Worm (Caenorhabditis elegans) whole organism, L2 larva: ENCODE measurements around the gene C05D12.3.

Experiments used
- C34F6.9 ChIP-seq: fragments of 150-350 bp; optimal IDR thresholded peaks from 2 replicates; lab custom pipeline; 2014; ENCODE audit warnings: missing biosample characterization, missing genetic modification characterization
- F13H6.1 ChIP-seq: sonication (generic microtip); optimal IDR thresholded peaks from 2 replicates; lab custom pipeline; 2016; ENCODE audit warnings: missing genetic modification characterization, missing compliant biosample characterization
- R02D3.7 ChIP-seq: fragments of 150-350 bp; optimal IDR thresholded peaks from 2 replicates; lab custom pipeline; 2014; ENCODE audit warnings: missing biosample characterization, missing genetic modification characterization
- Y55F3AM.14 ChIP-seq: fragments of 200-800 bp; sonication (Bioruptor generic); optimal IDR thresholded peaks from 2 replicates; lab custom pipeline; 2018; ENCODE audit warnings: mild to moderate bottlenecking, missing genetic modification characterization, missing compliant biosample characterization
- ZK546.5 ChIP-seq: sonication (generic microtip); optimal IDR thresholded peaks from 2 replicates; lab custom pipeline; 2017; ENCODE audit warnings: missing biosample characterization, missing genetic modification characterization
- aly-2 ChIP-seq: fragments of 150-350 bp; optimal IDR thresholded peaks from 2 replicates; lab custom pipeline; 2014; ENCODE audit warnings: missing biosample characterization, missing genetic modification characterization
- ama-1 ChIP-seq: fragments of 150-350 bp; optimal IDR thresholded peaks from 2 replicates; lab custom pipeline; 2018; ENCODE audit warnings: inconsistent platforms
- blmp-1 ChIP-seq: sonication (generic microtip); optimal IDR thresholded peaks from 2 replicates; lab custom pipeline; 2017; ENCODE audit warnings: missing genetic modification characterization, mild to moderate bottlenecking, missing compliant biosample characterization, antibody characterized with exemption, moderate library complexity; ENCODE audit not compliant: insufficient read depth
- ceh-16 ChIP-seq: fragments of 150-350 bp; optimal IDR thresholded peaks from 2 replicates; lab custom pipeline; 2014; ENCODE audit warnings: missing biosample characterization, missing genetic modification characterization
- ceh-82 ChIP-seq: fragments of 150-350 bp; optimal IDR thresholded peaks from 2 replicates; lab custom pipeline; 2014; ENCODE audit warnings: missing biosample characterization, missing genetic modification characterization
- crh-2 ChIP-seq: sonication (generic microtip); optimal IDR thresholded peaks from 2 replicates; lab custom pipeline; 2017; ENCODE audit warnings: missing biosample characterization, missing genetic modification characterization
- dmd-4 ChIP-seq: sonication (generic microtip); optimal IDR thresholded peaks from 2 replicates; lab custom pipeline; 2017; ENCODE audit warnings: missing biosample characterization, missing genetic modification characterization
- elt-1 ChIP-seq: fragments of 150-350 bp; optimal IDR thresholded peaks from 2 replicates; lab custom pipeline; 2014; ENCODE audit warnings: missing biosample characterization, missing genetic modification characterization
- elt-3 ChIP-seq: sonication (generic microtip); optimal IDR thresholded peaks from 2 replicates; lab custom pipeline; 2017; ENCODE audit warnings: missing biosample characterization, missing genetic modification characterization
- fos-1 ChIP-seq: fragments of 150-350 bp; optimal IDR thresholded peaks from 2 replicates; lab custom pipeline; 2014; ENCODE audit warnings: missing biosample characterization, missing genetic modification characterization
- gmeb-1 ChIP-seq: fragments of 150-350 bp; optimal IDR thresholded peaks from 2 replicates; lab custom pipeline; 2014; ENCODE audit warnings: missing biosample characterization, missing genetic modification characterization
- lin-11 ChIP-seq: fragments of 150-350 bp; sonication (generic microtip); optimal IDR thresholded peaks from 2 replicates; lab custom pipeline; 2014; ENCODE audit warnings: missing biosample characterization, missing genetic modification characterization, inconsistent platforms, mixed read lengths
- lin-39 ChIP-seq: fragments of 150-350 bp; optimal IDR thresholded peaks from 2 replicates; lab custom pipeline; 2014; ENCODE audit warnings: missing biosample characterization, missing genetic modification reagents, missing genetic modification characterization
- lsy-2 ChIP-seq, 2 experiments: fragments of 150-350 bp in 1 of 2; sonication (generic microtip) in 1 of 2; optimal IDR thresholded peaks; 2 replicates each; lab custom pipeline; 2014 to 2017; ENCODE audit warnings: missing biosample characterization in 2 of 2, missing genetic modification characterization in 2 of 2
- mab-5 ChIP-seq: fragments of 150-350 bp; optimal IDR thresholded peaks from 2 replicates; lab custom pipeline; 2014; ENCODE audit warnings: missing biosample characterization, missing genetic modification characterization
- mbf-1 ChIP-seq: sonication (generic microtip); optimal IDR thresholded peaks from 2 replicates; lab custom pipeline; 2017; ENCODE audit warnings: missing biosample characterization, missing genetic modification characterization
- mdl-1 ChIP-seq, 2 experiments: fragments of 150-350 bp in 1 of 2; sonication (generic microtip) in 1 of 2; optimal IDR thresholded peaks; 2 replicates each; lab custom pipeline; 2017; ENCODE audit warnings: missing biosample characterization in 2 of 2, missing genetic modification characterization in 2 of 2
- nhr-11 ChIP-seq: fragments of 150-350 bp; optimal IDR thresholded peaks from 2 replicates; lab custom pipeline; 2014; ENCODE audit warnings: missing biosample characterization, missing genetic modification characterization
- nhr-12 ChIP-seq: fragments of 150-350 bp; optimal IDR thresholded peaks from 2 replicates; lab custom pipeline; 2014; ENCODE audit warnings: missing biosample characterization, missing genetic modification characterization
- nhr-129 ChIP-seq: fragments of 150-350 bp; optimal IDR thresholded peaks from 2 replicates; lab custom pipeline; 2014; ENCODE audit warnings: missing biosample characterization, missing genetic modification characterization
- nhr-21 ChIP-seq: fragments of 150-350 bp; optimal IDR thresholded peaks from 2 replicates; lab custom pipeline; 2014; ENCODE audit warnings: missing biosample characterization, missing genetic modification characterization
- nhr-237 ChIP-seq: fragments of 150-350 bp; optimal IDR thresholded peaks from 2 replicates; lab custom pipeline; 2014; ENCODE audit warnings: missing biosample characterization, missing genetic modification characterization
- nhr-25 ChIP-seq: fragments of 150-350 bp; sonication (generic microtip); optimal IDR thresholded peaks from 3 replicates; lab custom pipeline; 2014; ENCODE audit warnings: missing biosample characterization, missing genetic modification characterization
- nhr-6 ChIP-seq: fragments of 150-350 bp; optimal IDR thresholded peaks from 2 replicates; lab custom pipeline; 2014; ENCODE audit warnings: missing biosample characterization, missing genetic modification characterization
- nhr-77 ChIP-seq: fragments of 150-350 bp; optimal IDR thresholded peaks from 2 replicates; lab custom pipeline; 2014; ENCODE audit warnings: missing biosample characterization, missing genetic modification characterization
- peb-1 ChIP-seq: fragments of 150-350 bp; optimal IDR thresholded peaks from 2 replicates; lab custom pipeline; 2014; ENCODE audit warnings: missing biosample characterization, missing genetic modification characterization
- skn-1 ChIP-seq: sonication (generic microtip); optimal IDR thresholded peaks from 2 replicates; lab custom pipeline; 2017; ENCODE audit warnings: missing biosample characterization, missing genetic modification characterization
- sma-9 ChIP-seq, 2 experiments: fragments of 150-350 bp in 1 of 2; sonication (generic microtip) in 1 of 2; optimal IDR thresholded peaks; 2 replicates each; lab custom pipeline; 2014 to 2016; ENCODE audit warnings: missing genetic modification characterization in 2 of 2, mild to moderate bottlenecking in 1 of 2, missing biosample characterization in 1 of 2, missing compliant biosample characterization in 1 of 2, missing genetic modification reagents in 1 of 2, moderate library complexity in 1 of 2
- snpc-4 ChIP-seq: fragments of 150-350 bp; optimal IDR thresholded peaks from 2 replicates; lab custom pipeline; 2014; ENCODE audit warnings: missing biosample characterization, missing genetic modification characterization
- unc-55 ChIP-seq: fragments of 150-350 bp; sonication (generic microtip); optimal IDR thresholded peaks from 3 replicates; lab custom pipeline; 2014; ENCODE audit warnings: missing biosample characterization, missing genetic modification reagents, missing genetic modification characterization
- unc-62 ChIP-seq: fragments of 150-350 bp; optimal IDR thresholded peaks from 2 replicates; lab custom pipeline; 2014; ENCODE audit warnings: missing biosample characterization, missing genetic modification reagents, missing genetic modification characterization
- zag-1 ChIP-seq: fragments of 150-350 bp; optimal IDR thresholded peaks from 2 replicates; lab custom pipeline; 2014; ENCODE audit warnings: missing biosample characterization, missing genetic modification characterization
- ztf-1 ChIP-seq: fragments of 200-800 bp; sonication (Bioruptor generic); conservative IDR thresholded peaks from 2 replicates; pipeline ENCODE4 v1.3.6; 2022; ENCODE audit warnings: missing genetic modification characterization, missing compliant biosample characterization
- ztf-11 ChIP-seq: sonication (generic microtip); optimal IDR thresholded peaks from 2 replicates; lab custom pipeline; 2017; ENCODE audit warnings: missing biosample characterization, missing genetic modification characterization
- ztf-4 ChIP-seq: fragments of 150-350 bp; optimal IDR thresholded peaks from 2 replicates; lab custom pipeline; 2014; ENCODE audit warnings: missing biosample characterization, missing genetic modification characterization

Gene C05D12.3

DNA sequence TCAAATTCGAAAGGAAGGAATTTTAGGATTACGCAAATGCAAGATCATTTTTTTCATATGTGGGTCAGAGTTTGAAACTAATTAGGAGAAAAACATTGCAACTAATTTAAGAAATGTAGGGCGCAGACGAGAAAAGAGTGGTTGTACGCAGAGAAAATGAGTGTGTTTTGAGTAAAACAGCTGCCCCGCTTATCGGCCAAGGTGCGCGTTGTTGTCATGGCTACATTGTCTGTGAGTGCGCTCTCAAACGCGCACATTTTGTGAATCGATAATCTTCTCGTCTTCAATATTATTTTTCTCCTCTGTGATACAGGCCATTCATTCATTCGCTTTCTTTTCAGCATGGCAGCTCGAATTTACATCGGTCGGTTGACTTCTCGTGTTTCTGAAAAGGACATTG, 28.6 kb downstream of the C05D12.3 start:
- no peak for TF ChIP-seq nhr-12 (tag; lab: Kevin White, UChicago)
- TF ChIP-seq lin-11 (tag; lab: Kevin White, UChicago), result peak; percentile 43

DNA sequence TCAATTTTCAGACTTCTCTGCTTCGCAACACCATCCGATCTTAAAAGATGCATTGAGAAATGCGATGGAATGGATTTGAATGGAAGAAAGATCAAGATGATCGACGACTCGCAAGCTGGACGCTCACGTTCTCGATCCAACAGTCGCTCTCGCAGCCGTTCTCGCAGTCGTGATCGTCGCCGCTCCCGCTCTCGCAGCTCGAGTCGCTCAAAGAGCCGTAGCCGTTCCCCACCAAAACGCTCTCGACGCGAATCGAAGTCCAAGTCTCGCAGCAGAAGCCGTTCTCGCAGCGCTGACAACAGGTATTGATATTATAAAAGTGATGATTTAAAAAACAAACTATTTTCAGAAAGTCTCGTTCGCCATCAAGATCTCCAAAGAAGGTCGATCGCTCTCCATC, 30.1 kb downstream of the C05D12.3 start:
- no peak for TF ChIP-seq ama-1 (lab: Kevin White, UChicago)
- TF ChIP-seq ceh-16 (tag; lab: Kevin White, UChicago), result no peak
- TF ChIP-seq peb-1 (tag; lab: Kevin White, UChicago), result no peak
- TF ChIP-seq nhr-25 (tag; lab: Kevin White, UChicago), result no peak
- TF ChIP-seq ztf-11 (tag; lab: Kevin White, UChicago), result no peak
- no peak for TF ChIP-seq crh-2 (tag; lab: Kevin White, UChicago)
- TF ChIP-seq mab-5 (tag; lab: Kevin White, UChicago), result no peak
- TF ChIP-seq mbf-1 (tag; lab: Kevin White, UChicago), result no peak
- TF ChIP-seq lin-39 (tag; lab: Kevin White, UChicago), result no peak
- no peak for TF ChIP-seq unc-62 (GFP tag; lab: Kevin White, UChicago)

DNA sequence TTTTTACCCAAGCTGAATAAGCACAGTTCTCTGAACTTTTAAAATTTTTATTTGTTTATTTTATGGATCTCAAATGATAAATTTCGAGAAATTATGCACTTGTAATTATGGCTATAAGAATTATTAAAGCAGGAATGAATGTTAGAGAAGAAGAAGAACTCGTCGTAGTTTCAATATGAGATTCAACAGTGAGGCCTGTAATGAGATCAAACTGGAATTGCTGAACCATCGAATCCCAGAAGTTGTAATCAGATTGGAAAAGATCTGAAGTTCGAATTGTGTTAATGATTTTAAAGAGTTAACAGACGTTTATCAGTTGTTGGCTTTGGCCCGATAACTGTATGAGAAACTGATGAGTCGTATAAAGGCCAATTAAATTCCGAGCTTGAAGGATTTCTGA, 30.6 kb downstream of the C05D12.3 start:
- TF ChIP-seq aly-2 (tag; lab: Kevin White, UChicago) (no peak), unc-55 (GFP tag; lab: Kevin White, UChicago) (no peak)

DNA sequence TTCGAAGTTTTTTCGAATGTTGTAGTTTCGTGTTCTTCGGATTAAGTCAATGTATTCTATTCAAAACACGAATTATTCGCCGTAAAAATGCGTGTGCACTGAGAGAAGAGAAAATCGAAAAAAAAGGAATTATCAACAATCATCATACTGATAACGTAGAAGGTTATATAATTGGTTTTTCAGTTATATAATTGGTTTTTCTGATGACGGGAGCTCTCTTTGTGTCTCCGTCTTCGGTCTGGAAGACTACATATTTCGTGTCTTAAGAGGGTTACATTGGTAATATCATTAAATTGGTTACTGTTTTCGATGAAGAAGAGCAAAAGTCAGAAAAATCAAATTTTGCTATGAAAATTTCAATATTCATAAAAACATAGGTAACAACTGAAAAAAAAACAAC, 34.8 kb downstream of the C05D12.3 start:
- no peak for TF ChIP-seq nhr-11 (tag; lab: Kevin White, UChicago)
- TF ChIP-seq skn-1 (tag; lab: Kevin White, UChicago), result peak; percentile 12
- no peak for TF ChIP-seq unc-62 (GFP tag; lab: Kevin White, UChicago)
- peak; percentile 52 for TF ChIP-seq fos-1 (tag; lab: Kevin White, UChicago)

DNA sequence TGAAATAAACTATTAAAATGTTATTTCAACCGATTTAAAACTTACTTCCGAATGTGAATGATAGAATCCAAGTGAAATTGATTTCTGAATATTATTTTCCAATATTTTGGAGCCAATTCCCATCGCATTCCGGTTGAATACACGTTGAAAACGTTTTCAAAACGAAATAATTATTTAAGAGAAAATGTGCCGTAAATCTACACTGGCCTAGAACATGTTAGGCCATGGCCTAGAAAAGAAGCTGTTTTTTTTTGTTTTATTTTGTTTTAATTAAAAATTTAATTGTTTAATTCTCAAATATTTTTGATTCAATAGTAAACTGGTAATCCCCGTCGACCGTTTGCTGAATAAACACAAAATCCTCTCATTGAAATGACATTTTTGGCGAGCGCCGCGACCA, 38.8 kb downstream of the C05D12.3 start:
- TF ChIP-seq mdl-1 (tag; optimal IDR thresholded peaks at IDR 0.05; lab: Kevin White, UChicago) (no peak), ZK546.5 (tag; lab: Kevin White, UChicago) (no peak), nhr-6 (tag; lab: Kevin White, UChicago) (no peak), blmp-1 (no peak), lin-11 (tag; lab: Kevin White, UChicago) (no peak), nhr-129 (tag; lab: Kevin White, UChicago) (no peak), ama-1 (lab: Kevin White, UChicago) (no peak), nhr-77 (tag; lab: Kevin White, UChicago) (no peak), elt-1 (no peak), unc-55 (GFP tag; lab: Kevin White, UChicago) (peak; percentile 32), snpc-4 (tag; lab: Kevin White, UChicago) (no peak), R02D3.7 (tag; lab: Kevin White, UChicago) (peak; percentile 14), ztf-1 (no peak), sma-9 (GFP tag; optimal IDR thresholded peaks at IDR 0.05; lab: Kevin White, UChicago) (peak; percentile 15), sma-9 (tag; optimal IDR thresholded peaks at IDR 0.05; lab: Kevin White, UChicago) (no peak), elt-3 (tag; lab: Kevin White, UChicago) (no peak), C34F6.9 (tag; lab: Kevin White, UChicago) (no peak), lsy-2 (tag; optimal IDR thresholded peaks at IDR 0.05; lab: Kevin White, UChicago) (no peak), Y55F3AM.14 (GFP tag; lab: Kevin White, UChicago) (no peak), nhr-21 (tag; lab: Kevin White, UChicago) (no peak), nhr-25 (tag; lab: Kevin White, UChicago) (no peak), nhr-12 (tag; lab: Kevin White, UChicago) (no peak)
- TF ChIP-seq, all 48 proteins: peak for 3

DNA sequence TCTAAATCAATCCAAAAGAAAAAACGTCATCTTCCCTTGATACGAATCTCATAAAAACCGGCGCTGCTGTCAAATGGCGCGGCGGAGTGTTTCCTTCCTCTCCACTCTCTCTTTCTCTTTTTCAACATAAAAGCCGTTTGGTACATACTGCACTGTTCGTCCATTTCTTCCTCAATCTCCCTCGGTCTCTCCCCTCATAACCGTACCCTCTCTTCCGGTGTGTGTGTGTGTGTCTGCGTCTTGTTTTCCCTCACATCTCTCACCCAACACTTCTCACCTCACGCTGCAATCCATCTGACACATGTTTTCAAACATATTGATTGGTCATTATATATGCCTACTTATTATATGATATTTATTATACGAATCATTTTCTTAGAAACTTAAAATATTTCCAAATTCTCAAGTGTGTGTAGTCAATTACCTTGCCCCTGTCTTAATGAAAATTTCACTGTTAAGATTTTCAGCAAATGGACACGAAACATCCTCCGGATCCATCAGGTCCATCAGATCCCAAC, 39.4 kb downstream of the C05D12.3 start, which contains the start of the genes aars-1 and rga-1:
TSS of gene aars-1 (minus strand) at position 71 of the 518 bp plus-strand sequence.
TSS of gene rga-1 (plus strand) at position 468 of the 518 bp plus-strand sequence.
- no peak for TF ChIP-seq mbf-1 (tag; lab: Kevin White, UChicago)
- TF ChIP-seq nhr-129 (tag; lab: Kevin White, UChicago), result peak; percentile 70
- TF ChIP-seq mab-5 (tag; lab: Kevin White, UChicago), result no peak
- TF ChIP-seq skn-1 (tag; lab: Kevin White, UChicago), result no peak
- no peak for TF ChIP-seq dmd-4 (tag; lab: Kevin White, UChicago)
- no peak for TF ChIP-seq nhr-237 (tag; lab: Kevin White, UChicago)
- TF ChIP-seq lin-11 (tag; lab: Kevin White, UChicago), result no peak
- TF ChIP-seq ceh-16 (tag; lab: Kevin White, UChicago), result no peak
- TF ChIP-seq gmeb-1 (tag; lab: Kevin White, UChicago), result no peak
- TF ChIP-seq nhr-77 (tag; lab: Kevin White, UChicago), result no peak
- TF ChIP-seq ztf-4 (tag; lab: Kevin White, UChicago), result no peak
- no peak for TF ChIP-seq nhr-11 (tag; lab: Kevin White, UChicago)
- TF ChIP-seq nhr-25 (tag; lab: Kevin White, UChicago), result peak; percentile 73
- TF ChIP-seq ceh-82 (tag; lab: Kevin White, UChicago), result no peak
- no peak for TF ChIP-seq zag-1 (tag; lab: Kevin White, UChicago)
- TF ChIP-seq F13H6.1 (tag; lab: Kevin White, UChicago), result peak; percentile 75
- TF ChIP-seq nhr-6 (tag; lab: Kevin White, UChicago), result no peak
- peak in 1 of 2 experiments; percentile 70 for TF ChIP-seq lsy-2 (tag; optimal IDR thresholded peaks at IDR 0.05; lab: Kevin White, UChicago)
- TF ChIP-seq elt-3 (tag; lab: Kevin White, UChicago), result no peak
- TF ChIP-seq sma-9 (GFP tag; optimal IDR thresholded peaks at IDR 0.05; lab: Kevin White, UChicago), result peak; percentile 83
- no peak for TF ChIP-seq sma-9 (tag; optimal IDR thresholded peaks at IDR 0.05; lab: Kevin White, UChicago)
- peak; percentile 68 for TF ChIP-seq fos-1 (tag; lab: Kevin White, UChicago)
- no peak for TF ChIP-seq nhr-12 (tag; lab: Kevin White, UChicago)
- no peak for TF ChIP-seq Y55F3AM.14 (GFP tag; lab: Kevin White, UChicago)
